Fruit fly (Drosophila melanogaster): Measurements from ENCODE around the gene RpL24.

RpL24 gene

DNA sequence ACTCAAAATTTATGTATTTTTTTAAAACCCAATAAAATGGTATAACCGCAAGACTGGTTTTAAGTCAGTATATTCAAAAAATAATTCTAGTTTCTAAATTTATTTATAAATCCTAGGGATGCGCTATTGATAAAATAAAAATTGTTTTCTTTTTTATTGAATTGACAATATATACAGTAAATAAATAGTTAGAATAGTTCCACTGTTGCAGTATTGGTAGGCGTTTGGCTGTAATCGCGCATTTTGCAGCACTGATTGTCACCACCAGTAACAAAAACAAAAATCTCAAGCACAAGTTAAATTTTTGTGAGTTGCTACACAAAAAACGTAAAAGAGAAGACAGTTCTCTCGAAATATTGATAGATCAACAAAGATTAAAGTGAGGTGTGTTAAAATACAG, 26.0 kb downstream of the RpL24 start, which contains the start of gene CG31855 (continued):
- TF ChIP-seq Ets96B (tag; optimal IDR thresholded peaks at IDR 0.05) (peak; percentile 62), CG3919 (GFP tag; optimal IDR thresholded peaks at IDR 0.05) (peak; percentile 89), Sox15 (GFP tag; optimal IDR thresholded peaks at IDR 0.05) (peak; percentile 38), fd59A (GFP tag; optimal IDR thresholded peaks at IDR 0.05) (peak; percentile 27), Lpt (GFP tag; optimal IDR thresholded peaks at IDR 0.05) (peak; percentile 60), acj6 (GFP tag; optimal IDR thresholded peaks at IDR 0.05) (peak; percentile 83), CG6808 (GFP tag; optimal IDR thresholded peaks at IDR 0.05) (peak; percentile 64), net (GFP tag; optimal IDR thresholded peaks at IDR 0.05) (peak; percentile 76), CG1621 (tag; optimal IDR thresholded peaks at IDR 0.05) (peak; percentile 44), CG6792 (GFP tag; optimal IDR thresholded peaks at IDR 0.05) (peak; percentile 79), Smox (GFP tag; optimal IDR thresholded peaks at IDR 0.05) (peak; percentile 83), CG9139 (GFP tag; optimal IDR thresholded peaks at IDR 0.05) (no peak), topi (GFP tag; optimal IDR thresholded peaks at IDR 0.05) (peak; percentile 84), lz (GFP tag; optimal IDR thresholded peaks at IDR 0.05) (peak; percentile 80), CG11294 (GFP tag; IDR thresholded peaks at IDR 0.05) (peak; percentile 47; the same call in 1 of the 2 replicates), CG10631 (GFP tag; optimal IDR thresholded peaks at IDR 0.05) (peak; percentile 71), Hr39 (GFP tag; optimal IDR thresholded peaks at IDR 0.05) (peak; percentile 75), Sox102F (GFP tag; optimal IDR thresholded peaks at IDR 0.05) (peak; percentile 87)

DNA sequence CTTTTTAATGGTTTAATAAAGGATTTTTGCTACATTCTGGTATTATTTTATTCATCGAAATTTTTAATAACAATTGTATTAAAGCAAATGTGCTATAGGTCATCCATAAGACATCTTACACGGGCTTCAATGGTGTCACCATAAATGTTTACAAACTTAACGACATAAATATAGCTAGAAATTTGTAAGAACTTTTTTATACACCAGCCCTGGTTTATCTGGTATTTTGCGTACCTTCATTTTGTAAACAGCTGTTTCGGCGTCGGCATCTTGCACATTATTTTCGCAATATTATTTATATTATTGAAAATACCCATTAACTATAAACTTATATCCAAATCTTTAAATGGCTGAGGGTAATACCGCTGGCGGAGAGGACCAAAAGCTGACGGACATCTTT, 27.6 kb downstream of the RpL24 start, which contains the start of gene Tap42:
Gene Tap42, plus strand, starts transcription at position 240 of the 400 bp plus-strand sequence.
- TF ChIP-seq CG7368 (GFP tag; optimal IDR thresholded peaks at IDR 0.05) (no peak), cyc (GFP tag; optimal IDR thresholded peaks at IDR 0.05) (peak; percentile 9), fd85E (GFP tag; optimal IDR thresholded peaks at IDR 0.05) (no peak), Hr4 (GFP tag; optimal IDR thresholded peaks at IDR 0.05) (peak; percentile 25), CG6808 (GFP tag; optimal IDR thresholded peaks at IDR 0.05) (no peak), CG3032 (tag; optimal IDR thresholded peaks at IDR 0.05) (peak; percentile 3), Smox (GFP tag; optimal IDR thresholded peaks at IDR 0.05) (peak; percentile 37), Met (GFP tag; optimal IDR thresholded peaks at IDR 0.05) (no peak), ss (GFP tag; optimal IDR thresholded peaks at IDR 0.05) (no peak), CG9139 (GFP tag; optimal IDR thresholded peaks at IDR 0.05) (no peak), acj6 (GFP tag; optimal IDR thresholded peaks at IDR 0.05) (peak; percentile 24), svp (GFP tag) (no peak), esn (GFP tag; optimal IDR thresholded peaks at IDR 0.05) (peak; percentile 45), Eip78C (GFP tag) (peak; percentile 79), pdm3 (GFP tag; optimal IDR thresholded peaks at IDR 0.05) (peak; percentile 25), Eip93F (GFP tag; optimal IDR thresholded peaks at IDR 0.05) (peak; percentile 34), CG8319 (GFP tag; optimal IDR thresholded peaks at IDR 0.05) (no peak), lz (GFP tag; optimal IDR thresholded peaks at IDR 0.05) (peak; percentile 5)

DNA sequence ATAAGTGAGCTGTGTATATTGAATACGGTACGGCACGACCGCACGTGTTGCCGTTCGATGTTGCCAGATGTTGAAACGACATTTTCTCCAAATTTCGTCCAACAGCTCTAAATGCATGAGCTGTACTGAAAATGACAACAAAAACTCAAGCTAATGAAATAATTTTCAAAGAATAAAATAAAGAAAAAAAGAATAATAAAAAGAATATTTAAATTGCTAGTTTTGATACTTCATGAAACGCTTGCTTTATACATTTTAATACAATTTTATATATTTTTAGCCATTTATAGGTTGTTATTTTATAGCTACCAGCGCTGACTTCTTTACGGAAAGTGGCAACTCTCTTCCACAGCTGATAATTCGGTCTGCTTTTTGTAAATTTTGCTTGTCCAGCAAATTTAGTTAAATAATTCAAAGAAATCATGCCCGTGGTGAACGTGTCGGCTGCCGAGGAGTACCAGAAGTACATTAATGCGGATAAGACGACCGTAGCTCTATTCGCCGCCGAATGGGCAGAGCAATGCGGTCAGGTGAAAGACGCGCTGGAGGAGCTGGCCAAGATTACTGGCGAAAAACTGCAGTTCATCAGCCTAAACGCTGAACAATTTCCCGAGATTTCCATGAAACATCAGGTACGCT, 28.7 kb downstream of the RpL24 start, which contains the start of the genes Nnp-1 and Grx3:
Gene Nnp-1, minus strand, starts transcription at position 81 of the 639 bp plus-strand sequence.
Gene Grx3, plus strand, starts transcription at position 339 of the 639 bp plus-strand sequence.
- no peak for TF ChIP-seq fd59A (GFP tag; optimal IDR thresholded peaks at IDR 0.05)
- no peak for TF ChIP-seq fd85E (GFP tag; optimal IDR thresholded peaks at IDR 0.05)
- TF ChIP-seq svp (GFP tag): no peak
- no peak for TF ChIP-seq CG4318 (GFP tag; optimal IDR thresholded peaks at IDR 0.05)
- no peak for TF ChIP-seq CG3919 (GFP tag; optimal IDR thresholded peaks at IDR 0.05)
- TF ChIP-seq dsx (GFP tag; optimal IDR thresholded peaks at IDR 0.05; ENCODE audit: poor library complexity, severe bottlenecking): no peak
- no peak for TF ChIP-seq CG15336 (GFP tag; IDR thresholded peaks at IDR 0.05)
- no peak for TF ChIP-seq ss (GFP tag; optimal IDR thresholded peaks at IDR 0.05)
- TF ChIP-seq CG8319 (GFP tag; optimal IDR thresholded peaks at IDR 0.05): peak; percentile 22
- no peak for TF ChIP-seq Eip78C (GFP tag)
- TF ChIP-seq net (GFP tag; optimal IDR thresholded peaks at IDR 0.05): no peak
- no peak for TF ChIP-seq CG6792 (GFP tag; optimal IDR thresholded peaks at IDR 0.05)
- TF ChIP-seq Gug (GFP tag; IDR thresholded peaks at IDR 0.05): no peak
- TF ChIP-seq CG10631 (GFP tag; optimal IDR thresholded peaks at IDR 0.05): peak; percentile 57
- TF ChIP-seq Eip93F (GFP tag; optimal IDR thresholded peaks at IDR 0.05): no peak
- no peak for TF ChIP-seq CG7368 (GFP tag; optimal IDR thresholded peaks at IDR 0.05)
- TF ChIP-seq CG9139 (GFP tag; optimal IDR thresholded peaks at IDR 0.05): no peak
- TF ChIP-seq salr (GFP tag; optimal IDR thresholded peaks at IDR 0.05): no peak
- TF ChIP-seq CG11902 (GFP tag; optimal IDR thresholded peaks at IDR 0.05): peak; percentile 26
- TF ChIP-seq Sox15 (GFP tag; optimal IDR thresholded peaks at IDR 0.05): peak; percentile 20
- no peak for TF ChIP-seq pdm3 (GFP tag; optimal IDR thresholded peaks at IDR 0.05)
- TF ChIP-seq CG11762 (GFP tag; optimal IDR thresholded peaks at IDR 0.05; ENCODE audit: insufficient read depth): no peak
- TF ChIP-seq CG6163 (GFP tag; IDR thresholded peaks at IDR 0.05): no peak
- no peak for TF ChIP-seq Eip75B (GFP tag; optimal IDR thresholded peaks at IDR 0.05)
- peak; percentile 48 for TF ChIP-seq lz (GFP tag; optimal IDR thresholded peaks at IDR 0.05)
- TF ChIP-seq CG3032 (tag; optimal IDR thresholded peaks at IDR 0.05): no peak
- TF ChIP-seq topi (GFP tag; optimal IDR thresholded peaks at IDR 0.05): no peak
- TF ChIP-seq eg (GFP tag; IDR thresholded peaks at IDR 0.05): peak; percentile 32; the same call in 1 of the 3 replicates
- no peak for TF ChIP-seq esn (GFP tag; optimal IDR thresholded peaks at IDR 0.05)
- no peak for TF ChIP-seq Lpt (GFP tag; optimal IDR thresholded peaks at IDR 0.05)
- no peak for TF ChIP-seq CG16779 (tag; optimal IDR thresholded peaks at IDR 0.05)
- no peak for TF ChIP-seq Met (GFP tag; optimal IDR thresholded peaks at IDR 0.05)
- no peak for TF ChIP-seq Hr38 (GFP tag; optimal IDR thresholded peaks at IDR 0.05)
- TF ChIP-seq CG11294 (GFP tag; IDR thresholded peaks at IDR 0.05): no peak
- peak; percentile 75 for TF ChIP-seq CG1621 (tag; optimal IDR thresholded peaks at IDR 0.05)

All from whole organism, prepupa.